Fruit fly (Drosophila melanogaster) whole organism, adult: Measurements from ENCODE around the gene CG10761.
A peak's percentile ranks its signal among the peaks of the same experiment; 100 is the strongest.

ENCODE experiments used
- CG11617 ChIP-seq: fragments of 200-800 bp; sonication (Bioruptor generic); optimal IDR thresholded peaks from 2 replicates; lab custom pipeline; 2017; ENCODE audit warnings: mild to moderate bottlenecking, missing biosample characterization, missing genetic modification reagents, missing genetic modification characterization
- CG12768 ChIP-seq: fragments of 200-800 bp; sonication (Bioruptor generic); optimal IDR thresholded peaks from 2 replicates; lab custom pipeline; 2017; ENCODE audit warnings: missing biosample characterization, missing genetic modification characterization, mild to moderate bottlenecking, moderate library complexity, missing genetic modification reagents
- CG14711 ChIP-seq: fragments of 200-800 bp; sonication (Bioruptor generic); optimal IDR thresholded peaks from 2 replicates; lab custom pipeline; 2018; ENCODE audit warnings: missing biosample characterization, mild to moderate bottlenecking, missing genetic modification characterization, moderate library complexity
- CG1620 ChIP-seq: fragments of 200-800 bp; sonication (Bioruptor generic); optimal IDR thresholded peaks from 2 replicates; lab custom pipeline; 2016; ENCODE audit warnings: missing biosample characterization, missing genetic modification characterization
- CG33017 ChIP-seq: fragments of 200-800 bp; sonication (Bioruptor generic); optimal IDR thresholded peaks from 2 replicates; lab custom pipeline; 2018; ENCODE audit warnings: missing biosample characterization, mild to moderate bottlenecking, missing genetic modification characterization, moderate library complexity
- CG5204 ChIP-seq: fragments of 200-800 bp; sonication (Bioruptor generic); optimal IDR thresholded peaks from 2 replicates; lab custom pipeline; 2016; ENCODE audit warnings: missing biosample characterization, missing genetic modification characterization
- CG7045 ChIP-seq: fragments of 200-800 bp; sonication (Bioruptor generic); optimal IDR thresholded peaks from 2 replicates; lab custom pipeline; 2017; ENCODE audit warnings: missing biosample characterization, mild to moderate bottlenecking, missing genetic modification characterization
- CG7101 ChIP-seq: fragments of 200-800 bp; sonication (Bioruptor generic); optimal IDR thresholded peaks from 2 replicates; lab custom pipeline; 2018; ENCODE audit warnings: missing biosample characterization, mild to moderate bottlenecking, missing genetic modification characterization, moderate library complexity
- Clk ChIP-seq: fragments of 200-800 bp; sonication (Bioruptor generic); optimal IDR thresholded peaks from 2 replicates; lab custom pipeline; 2017; ENCODE audit warnings: missing biosample characterization, missing genetic modification characterization
- Crg-1 ChIP-seq: fragments of 200-800 bp; sonication (Bioruptor generic); optimal IDR thresholded peaks from 2 replicates; lab custom pipeline; 2016; ENCODE audit warnings: missing biosample characterization, missing genetic modification characterization
- Hr96 ChIP-seq: fragments of 200-800 bp; sonication (Bioruptor generic); optimal IDR thresholded peaks from 2 replicates; lab custom pipeline; 2016; ENCODE audit warnings: missing biosample characterization, missing genetic modification characterization
- Mnt ChIP-seq: fragments of 200-800 bp; sonication (Bioruptor generic); optimal IDR thresholded peaks from 2 replicates; lab custom pipeline; 2016; ENCODE audit warnings: missing biosample characterization, mild to moderate bottlenecking, missing genetic modification characterization
- bab1 ChIP-seq: fragments of 200-800 bp; sonication (Bioruptor generic); optimal IDR thresholded peaks from 3 replicates; lab custom pipeline; 2019; ENCODE audit warnings: missing biosample characterization, mild to moderate bottlenecking, missing genetic modification characterization, moderate library complexity
- cic ChIP-seq: fragments of 200-800 bp; sonication (Bioruptor generic); optimal IDR thresholded peaks from 2 replicates; lab custom pipeline; 2017; ENCODE audit warnings: missing biosample characterization, mild to moderate bottlenecking, missing genetic modification characterization, moderate library complexity
- cnc ChIP-seq, 2 experiments: fragments of >200 bp; optimal IDR thresholded peaks; 2 replicates each; lab custom pipeline; 2017
- kay ChIP-seq: fragments of 200-800 bp; sonication (Bioruptor generic); peaks from one replicate; lab custom pipeline; 2016; ENCODE audit warnings: missing biosample characterization, missing genetic modification characterization, borderline replicate concordance
- ovo ChIP-seq: fragments of 200-800 bp; sonication (Bioruptor generic); optimal IDR thresholded peaks from 2 replicates; lab custom pipeline; 2016; ENCODE audit warnings: missing biosample characterization, missing genetic modification characterization
- pad ChIP-seq: fragments of 200-800 bp; sonication (Bioruptor generic); optimal IDR thresholded peaks from 3 replicates; lab custom pipeline; 2017; ENCODE audit warnings: missing biosample characterization, missing genetic modification characterization, mild to moderate bottlenecking, moderate library complexity, missing genetic modification reagents
- tj ChIP-seq: fragments of 200-800 bp; sonication (Bioruptor generic); optimal IDR thresholded peaks from 3 replicates; lab custom pipeline; 2017; ENCODE audit warnings: missing biosample characterization, mild to moderate bottlenecking, missing genetic modification characterization, moderate library complexity
- toe ChIP-seq: fragments of 200-800 bp; sonication (Bioruptor generic); optimal IDR thresholded peaks from 2 replicates; lab custom pipeline; 2016; ENCODE audit warnings: missing biosample characterization, missing genetic modification characterization

The CG10761 gene

DNA sequence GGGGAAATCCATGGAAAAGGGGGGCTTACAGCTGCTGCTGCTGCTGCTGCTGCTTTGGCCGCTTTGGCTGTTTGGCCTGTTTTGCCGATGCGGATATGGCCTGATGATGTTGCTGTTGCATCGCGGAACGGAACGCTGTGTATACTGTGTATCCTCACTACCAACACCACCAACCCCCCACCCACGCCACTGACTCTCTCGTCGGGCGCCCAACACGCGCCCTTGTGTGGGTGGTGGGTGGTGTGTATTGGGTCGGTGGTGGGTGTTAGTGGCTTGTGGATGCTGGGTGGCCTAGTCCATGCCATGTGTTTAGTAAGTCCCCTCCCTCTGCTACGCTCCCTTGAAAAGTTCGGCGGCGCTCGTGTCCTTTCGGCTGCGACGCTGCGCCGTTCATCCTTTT, 15.2 kb upstream of the CG10761 start:
- TF ChIP-seq cic (GFP tag; lab: Kevin White, UChicago) (no peak), pad (GFP tag; lab: Kevin White, UChicago) (peak; percentile 17)

DNA sequence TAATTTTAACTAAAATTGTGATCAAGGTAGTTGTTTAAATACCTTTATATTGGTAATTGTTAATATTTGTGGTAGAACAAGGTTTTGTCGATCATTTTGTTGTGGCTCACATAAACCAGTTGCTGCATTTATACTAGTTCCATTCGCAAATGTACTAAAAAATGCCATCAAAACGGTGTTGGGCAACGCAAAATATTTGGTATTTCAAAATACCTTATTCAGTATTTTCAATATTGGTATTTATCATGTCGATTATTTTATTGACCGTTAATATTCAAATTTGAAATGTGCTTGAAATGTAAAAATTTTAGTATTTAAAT, 14.4 kb upstream of the CG10761 start, which contains the start of gene slpr:
Gene slpr (minus strand): TSS at position 156 of the 320 bp plus-strand sequence.
- no peak for TF ChIP-seq bab1
- TF ChIP-seq CG14711 (tag; lab: Kevin White, UChicago), result peak; percentile 38
- no peak for TF ChIP-seq CG33017 (tag; lab: Kevin White, UChicago)

DNA sequence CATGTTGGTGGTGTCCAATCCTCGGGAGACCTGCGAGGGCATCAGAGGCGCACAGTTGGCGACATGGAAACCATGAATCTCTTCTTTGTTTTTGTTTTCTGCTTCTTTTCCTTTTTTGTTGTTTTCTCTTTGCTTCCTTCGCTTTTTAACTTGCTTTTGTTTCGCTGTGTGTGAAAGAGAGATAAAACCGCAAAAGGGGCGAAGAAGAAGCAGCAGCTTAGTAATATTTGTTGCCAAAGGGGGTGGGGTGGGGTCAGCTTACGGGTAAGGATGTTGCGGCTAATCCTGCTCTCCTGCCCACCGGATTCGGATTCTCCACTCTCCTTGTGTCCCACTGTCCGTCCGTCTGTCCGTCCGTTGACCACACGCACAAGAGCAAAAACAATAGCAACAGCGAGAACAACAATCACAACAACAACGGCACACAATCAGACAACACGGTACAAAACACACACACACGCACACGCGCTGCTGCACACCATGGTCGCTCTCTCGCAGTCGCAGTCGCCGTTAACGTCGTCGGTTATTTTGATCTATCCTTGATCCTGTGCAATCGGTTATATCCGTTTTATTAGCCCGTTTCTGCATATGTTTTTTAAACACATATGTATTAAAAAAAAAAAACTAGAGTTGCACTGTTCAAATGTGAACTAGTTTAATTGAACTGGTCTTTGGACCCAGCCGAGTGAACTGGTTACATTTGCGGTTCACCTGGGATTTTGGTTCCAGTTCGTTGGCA, 13.9 kb upstream of the CG10761 start:
- TF ChIP-seq Hr96 (GFP tag; lab: Kevin White, UChicago) (no peak), CG1620 (GFP tag; lab: Kevin White, UChicago) (no peak), Crg-1 (no peak), ovo (GFP tag; lab: Kevin White, UChicago) (no peak), CG7101 (tag; lab: Kevin White, UChicago) (no peak), Clk (GFP tag; lab: Kevin White, UChicago) (no peak), CG33017 (tag; lab: Kevin White, UChicago) (no peak), kay (GFP tag; lab: Kevin White, UChicago) (no peak), cnc (optimal IDR thresholded peaks at IDR 0.05; lab: Kevin White, UChicago) (no peak), CG11617 (GFP tag; lab: Kevin White, UChicago) (peak; percentile 19), CG5204 (no peak), pad (GFP tag; lab: Kevin White, UChicago) (no peak), CG7045 (GFP tag; lab: Kevin White, UChicago) (no peak), Mnt (GFP tag; lab: Kevin White, UChicago) (peak; percentile 51), toe (GFP tag; lab: Kevin White, UChicago) (no peak), CG14711 (tag; lab: Kevin White, UChicago) (peak; percentile 80), CG12768 (GFP tag; lab: Kevin White, UChicago) (no peak), tj (peak; percentile 29), cic (GFP tag; lab: Kevin White, UChicago) (no peak), bab1 (no peak)

DNA sequence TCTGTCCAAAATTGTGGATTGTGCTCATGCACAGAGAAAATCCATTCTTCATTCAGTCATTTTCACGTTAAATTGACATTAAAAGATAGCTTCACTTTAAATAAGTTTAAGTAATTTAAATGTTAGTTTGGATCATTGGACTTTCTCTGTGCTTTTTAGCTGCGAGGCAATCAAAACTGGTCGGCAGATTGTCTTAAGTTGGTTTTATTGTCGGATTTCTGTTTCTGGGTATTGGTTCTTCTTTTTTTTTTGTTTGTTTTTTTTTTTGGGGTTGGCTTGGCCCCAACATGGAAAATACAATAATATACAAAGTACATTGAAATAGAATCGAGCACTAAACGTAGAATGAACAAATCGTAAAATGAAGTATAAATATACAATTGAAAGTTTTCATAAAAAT, 7.6 kb upstream of the CG10761 start, which contains the start of gene CG2278:
Gene CG2278 (minus strand): TSS at position 101 of the 400 bp plus-strand sequence.
- TF ChIP-seq CG7101 (tag; lab: Kevin White, UChicago) (no peak), pad (GFP tag; lab: Kevin White, UChicago) (no peak), toe (GFP tag; lab: Kevin White, UChicago) (no peak), Mnt (GFP tag; lab: Kevin White, UChicago) (no peak), CG33017 (tag; lab: Kevin White, UChicago) (no peak), kay (GFP tag; lab: Kevin White, UChicago) (no peak), CG7045 (GFP tag; lab: Kevin White, UChicago) (no peak), ovo (GFP tag; lab: Kevin White, UChicago) (no peak), cic (GFP tag; lab: Kevin White, UChicago) (no peak), Hr96 (GFP tag; lab: Kevin White, UChicago) (no peak), tj (no peak), CG5204 (no peak), CG11617 (GFP tag; lab: Kevin White, UChicago) (no peak), CG12768 (GFP tag; lab: Kevin White, UChicago) (no peak), Clk (GFP tag; lab: Kevin White, UChicago) (no peak), Crg-1 (no peak), cnc (optimal IDR thresholded peaks at IDR 0.05; lab: Kevin White, UChicago) (no peak), bab1 (no peak), CG14711 (tag; lab: Kevin White, UChicago) (no peak), CG1620 (GFP tag; lab: Kevin White, UChicago) (no peak)

DNA sequence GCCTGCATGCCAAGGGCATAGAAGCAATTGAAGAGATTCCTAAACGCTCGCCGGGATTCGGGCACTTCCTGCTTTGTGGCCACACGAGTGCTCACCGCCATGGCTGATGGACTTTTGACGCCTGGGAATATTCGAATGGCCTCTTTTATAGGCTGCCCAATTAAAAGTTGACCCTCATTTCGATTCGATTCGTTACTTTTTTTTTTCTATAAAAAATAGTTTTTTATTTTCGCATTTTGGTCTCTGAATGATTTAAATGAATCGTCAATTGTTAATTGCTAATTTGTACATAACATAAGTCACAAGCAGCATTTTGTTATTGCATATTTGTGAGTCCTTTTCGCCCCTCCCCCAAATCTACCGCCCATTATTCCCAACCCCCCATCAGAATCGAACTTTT, 3.0 kb upstream of the CG10761 start, which contains the start of gene Or7a:
Gene Or7a (minus strand): TSS at position 101 of the 400 bp plus-strand sequence.
- TF ChIP-seq cnc (optimal IDR thresholded peaks at IDR 0.05; lab: Kevin White, UChicago) (no peak), CG5204 (no peak), kay (GFP tag; lab: Kevin White, UChicago) (no peak), Clk (GFP tag; lab: Kevin White, UChicago) (no peak)

DNA sequence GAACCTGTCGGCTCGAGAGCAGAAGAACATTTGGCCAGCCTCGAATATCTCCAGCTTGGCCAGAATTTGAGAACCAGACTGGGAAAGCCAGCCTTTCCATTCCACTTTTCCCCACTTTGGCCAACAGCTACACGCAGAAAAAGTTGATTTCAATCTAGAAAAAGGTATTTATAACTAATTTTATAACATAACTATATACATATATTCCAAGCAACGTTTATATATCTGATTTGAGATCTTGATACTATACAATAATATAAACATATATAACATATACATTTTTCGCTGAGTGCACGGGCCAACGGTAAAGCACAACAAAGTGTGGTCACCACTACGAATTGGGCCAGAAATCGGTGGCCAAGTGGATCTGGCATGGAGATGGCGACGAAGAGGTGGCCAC, 860 bp upstream of the CG10761 start:
- TF ChIP-seq cic (GFP tag; lab: Kevin White, UChicago), result no peak
- TF ChIP-seq toe (GFP tag; lab: Kevin White, UChicago), result no peak
- TF ChIP-seq ovo (GFP tag; lab: Kevin White, UChicago), result no peak
- no peak for TF ChIP-seq Clk (GFP tag; lab: Kevin White, UChicago)
- no peak for TF ChIP-seq CG5204

DNA sequence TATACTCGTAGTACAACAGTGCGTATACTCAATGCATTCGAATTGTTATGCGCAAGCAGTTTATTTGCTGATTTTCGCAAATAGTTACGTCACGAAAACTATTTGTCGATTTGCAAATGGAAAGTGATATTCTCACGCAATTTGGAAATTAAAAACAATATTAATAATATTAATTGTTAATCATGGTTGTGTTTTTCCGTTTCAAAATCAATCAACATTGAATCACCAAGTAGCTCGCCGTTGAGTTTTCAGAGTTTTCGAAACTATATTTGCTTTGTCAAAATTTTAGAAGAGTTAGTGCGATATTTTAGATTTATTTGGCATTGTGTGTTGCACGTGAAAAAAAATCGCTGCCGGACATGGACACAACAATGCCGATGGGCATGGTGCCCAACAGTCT, 2.8 kb downstream of the CG10761 start, which contains the start of gene CG15337:
Gene CG15337 (plus strand): TSS at position 301 of the 400 bp plus-strand sequence.
- TF ChIP-seq CG14711 (tag; lab: Kevin White, UChicago) (no peak), cnc (optimal IDR thresholded peaks at IDR 0.05; lab: Kevin White, UChicago) (no peak), CG5204 (no peak), ovo (GFP tag; lab: Kevin White, UChicago) (no peak), kay (GFP tag; lab: Kevin White, UChicago) (no peak), Hr96 (GFP tag; lab: Kevin White, UChicago) (no peak), CG33017 (tag; lab: Kevin White, UChicago) (no peak), CG12768 (GFP tag; lab: Kevin White, UChicago) (no peak), tj (no peak), toe (GFP tag; lab: Kevin White, UChicago) (no peak)
